Worm (Caenorhabditis elegans): ENCODE data around the gene alh-9.

alh-9 gene

DNA sequence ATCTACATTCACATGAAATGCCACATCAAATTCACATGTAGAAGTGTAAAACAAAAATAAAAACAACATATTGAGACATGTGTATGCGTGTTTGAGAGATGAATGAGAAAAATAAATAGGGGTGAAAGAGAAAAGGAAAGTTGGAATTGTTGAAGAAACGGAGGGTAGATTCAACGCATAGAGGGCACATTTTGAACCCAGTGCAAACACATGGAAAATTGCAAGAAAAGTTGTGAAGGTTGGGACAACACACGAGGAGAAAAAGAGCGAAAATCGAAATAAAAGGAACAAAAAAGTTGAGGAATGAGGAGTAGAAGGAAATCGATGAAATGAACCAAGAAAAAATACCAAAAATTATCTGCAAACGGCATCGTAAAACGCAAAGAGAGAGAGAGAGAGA lies 16.2 kb upstream of the alh-9 start:
- TF ChIP-seq F13C5.2 (tag; optimal IDR thresholded peaks at IDR 0.05) (no peak), pes-1 (GFP tag; IDR thresholded peaks at IDR 0.05) (no peak)

ce11 chrIII:5840277-5840676 lies 15.5 kb upstream of the alh-9 start:
- TF ChIP-seq sea-1 (GFP tag; conservative IDR thresholded peaks at IDR 0.05) (no peak), scrt-1 (GFP tag; IDR thresholded peaks at IDR 0.05) (no peak)

DNA sequence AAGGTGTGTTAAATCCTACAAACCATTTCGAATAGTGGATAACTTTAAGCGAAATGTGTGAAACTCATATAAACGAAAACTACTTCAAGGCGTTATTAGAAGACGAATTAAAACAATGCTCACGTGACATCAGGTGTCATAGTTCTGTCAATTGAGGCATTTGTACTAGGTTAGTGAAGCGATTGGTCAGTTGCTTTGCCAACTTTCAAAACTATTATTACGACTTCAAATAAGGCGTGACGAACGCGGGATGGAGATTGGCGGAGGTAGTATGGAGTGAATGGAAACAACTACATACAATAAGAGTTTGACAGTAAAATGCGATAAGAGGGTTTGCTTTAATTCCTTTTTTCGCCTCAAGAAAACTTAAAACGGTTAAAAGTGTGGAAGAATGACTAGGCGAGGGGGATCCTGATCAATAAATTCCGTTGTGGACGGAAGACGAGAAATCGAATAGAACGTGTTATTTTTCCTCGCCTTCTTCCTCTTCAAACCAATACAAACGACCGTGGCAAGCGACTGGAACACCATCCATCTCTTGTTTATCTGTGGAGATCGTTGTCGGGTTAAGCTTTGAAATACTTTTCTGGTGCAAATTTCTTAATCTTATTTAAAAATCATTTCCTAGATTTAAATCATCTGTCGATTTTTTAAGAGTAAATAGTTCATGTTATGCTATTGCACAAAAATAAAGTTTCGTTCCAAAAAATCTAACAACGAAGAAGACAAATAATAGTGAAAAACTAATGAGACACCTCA lies 14.8 kb upstream of the alh-9 start:
- no peak for TF ChIP-seq pes-1 (GFP tag; IDR thresholded peaks at IDR 0.05)
- TF ChIP-seq tbx-37 (GFP tag; conservative IDR thresholded peaks at IDR 0.05) = no peak
- TF ChIP-seq B0310.2 (tag; optimal IDR thresholded peaks at IDR 0.05) = no peak
- TF ChIP-seq ceh-13 (GFP tag; optimal IDR thresholded peaks at IDR 0.05) = no peak
- no peak for TF ChIP-seq ceh-36 (tag; optimal IDR thresholded peaks at IDR 0.05)
- no peak for TF ChIP-seq ama-1 (optimal IDR thresholded peaks at IDR 0.05)
- TF ChIP-seq tbx-11 (GFP tag; IDR thresholded peaks at IDR 0.05) = no peak
- no peak for TF ChIP-seq F13C5.2 (tag; optimal IDR thresholded peaks at IDR 0.05)
- TF ChIP-seq hmg-4 (GFP tag; optimal IDR thresholded peaks at IDR 0.05) = no peak
- TF ChIP-seq hmbx-1 (tag; optimal IDR thresholded peaks at IDR 0.05) = no peak
- no peak for TF ChIP-seq aly-1 (tag; optimal IDR thresholded peaks at IDR 0.05)
- TF ChIP-seq flt-1 (GFP tag; IDR thresholded peaks at IDR 0.05) = no peak

ce11 chrIII:5841676-5842075 lies 14.1 kb upstream of the alh-9 start:
- TF ChIP-seq ceh-36 (tag; optimal IDR thresholded peaks at IDR 0.05) (no peak), ama-1 (optimal IDR thresholded peaks at IDR 0.05) (no peak), F13C5.2 (tag; optimal IDR thresholded peaks at IDR 0.05) (no peak), hmbx-1 (tag; optimal IDR thresholded peaks at IDR 0.05) (no peak), hnd-1 (tag; optimal IDR thresholded peaks at IDR 0.05) (no peak), pes-1 (GFP tag; IDR thresholded peaks at IDR 0.05) (no peak), tbx-11 (GFP tag; IDR thresholded peaks at IDR 0.05) (no peak), flt-1 (GFP tag; IDR thresholded peaks at IDR 0.05) (no peak), tbx-37 (GFP tag; conservative IDR thresholded peaks at IDR 0.05) (no peak), aly-1 (tag; optimal IDR thresholded peaks at IDR 0.05) (no peak), tra-4 (tag; optimal IDR thresholded peaks at IDR 0.05) (no peak), ceh-13 (GFP tag; optimal IDR thresholded peaks at IDR 0.05) (no peak), B0310.2 (tag; optimal IDR thresholded peaks at IDR 0.05) (no peak), scrt-1 (GFP tag; IDR thresholded peaks at IDR 0.05) (no peak), ets-7 (tag; optimal IDR thresholded peaks at IDR 0.05) (no peak), sea-1 (GFP tag; conservative IDR thresholded peaks at IDR 0.05) (no peak)

ce11 chrIII:5842920-5843319 lies 12.9 kb upstream of the alh-9 start:
- TF ChIP-seq sea-1 (GFP tag; conservative IDR thresholded peaks at IDR 0.05) = no peak
- no peak for TF ChIP-seq tbx-11 (GFP tag; IDR thresholded peaks at IDR 0.05)
- TF ChIP-seq tbx-37 (GFP tag; conservative IDR thresholded peaks at IDR 0.05) = no peak
- TF ChIP-seq F13C5.2 (tag; optimal IDR thresholded peaks at IDR 0.05) = no peak
- TF ChIP-seq ama-1 (optimal IDR thresholded peaks at IDR 0.05) = no peak
- TF ChIP-seq hmg-4 (GFP tag; optimal IDR thresholded peaks at IDR 0.05) = no peak
- TF ChIP-seq hnd-1 (tag; optimal IDR thresholded peaks at IDR 0.05) = no peak
- no peak for TF ChIP-seq ets-7 (tag; optimal IDR thresholded peaks at IDR 0.05)
- no peak for TF ChIP-seq hmbx-1 (tag; optimal IDR thresholded peaks at IDR 0.05)

- TF ChIP-seq hmg-4 (GFP tag; optimal IDR thresholded peaks at IDR 0.05) (peak; percentile 12), scrt-1 (GFP tag; IDR thresholded peaks at IDR 0.05) (no peak)
These were observed 12.2 kb upstream of the alh-9 start for ce11 chrIII:5843662-5844061.

DNA sequence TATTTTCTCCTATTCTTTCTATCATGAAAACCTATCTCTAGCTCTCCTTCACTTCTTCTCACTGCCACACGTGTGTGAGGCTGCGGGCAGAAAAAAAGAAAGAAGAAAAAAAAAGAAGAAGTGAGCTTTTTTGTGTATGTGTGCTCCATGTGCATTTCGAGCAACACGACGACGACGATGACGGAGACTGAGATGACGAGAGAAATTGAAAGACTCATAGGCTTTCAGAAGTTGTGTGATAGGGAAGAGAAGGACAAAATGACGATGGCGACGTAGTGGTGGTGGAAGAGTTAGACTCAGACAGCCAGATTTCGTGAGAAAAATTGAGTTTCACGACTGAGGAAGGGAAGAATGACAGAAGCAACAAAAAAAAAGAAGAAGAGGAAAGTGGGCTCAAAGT lies 10.3 kb upstream of the alh-9 start:
- TF ChIP-seq scrt-1 (GFP tag; IDR thresholded peaks at IDR 0.05) (no peak), tbx-11 (GFP tag; IDR thresholded peaks at IDR 0.05) (no peak), ceh-13 (GFP tag; optimal IDR thresholded peaks at IDR 0.05) (no peak), pes-1 (GFP tag; IDR thresholded peaks at IDR 0.05) (no peak), hmg-4 (GFP tag; optimal IDR thresholded peaks at IDR 0.05) (no peak), ceh-36 (tag; optimal IDR thresholded peaks at IDR 0.05) (no peak), flt-1 (GFP tag; IDR thresholded peaks at IDR 0.05) (no peak), tbx-37 (GFP tag; conservative IDR thresholded peaks at IDR 0.05) (no peak), hnd-1 (tag; optimal IDR thresholded peaks at IDR 0.05) (no peak), F13C5.2 (tag; optimal IDR thresholded peaks at IDR 0.05) (no peak), tra-4 (tag; optimal IDR thresholded peaks at IDR 0.05) (no peak), hmbx-1 (tag; optimal IDR thresholded peaks at IDR 0.05) (no peak), sea-1 (GFP tag; conservative IDR thresholded peaks at IDR 0.05) (no peak), ets-7 (tag; optimal IDR thresholded peaks at IDR 0.05) (no peak), ama-1 (optimal IDR thresholded peaks at IDR 0.05) (no peak), aly-1 (tag; optimal IDR thresholded peaks at IDR 0.05) (no peak), B0310.2 (tag; optimal IDR thresholded peaks at IDR 0.05) (no peak)

DNA sequence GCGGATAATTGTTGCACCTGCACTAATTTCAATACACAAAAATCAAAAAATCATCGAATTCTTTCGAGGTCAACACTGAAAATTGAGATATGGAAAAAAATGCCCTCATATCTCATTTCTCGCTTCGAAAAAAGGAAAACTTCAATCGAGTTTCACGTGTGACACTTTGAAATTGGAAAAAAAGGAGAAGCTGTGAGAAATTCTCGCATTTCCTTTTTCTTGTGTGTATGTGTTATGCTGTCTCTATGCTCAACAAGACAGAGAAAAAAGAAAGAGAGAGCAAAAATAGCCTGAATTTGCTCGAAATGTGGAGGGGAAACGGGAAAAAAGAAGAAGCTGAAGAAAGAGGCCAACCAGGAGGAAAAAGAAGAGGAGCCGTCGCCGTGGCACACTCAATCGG lies 9.4 kb upstream of the alh-9 start:
- no peak for TF ChIP-seq ceh-13 (GFP tag; optimal IDR thresholded peaks at IDR 0.05)
- TF ChIP-seq F13C5.2 (tag; optimal IDR thresholded peaks at IDR 0.05) = no peak
- TF ChIP-seq flt-1 (GFP tag; IDR thresholded peaks at IDR 0.05) = no peak
- no peak for TF ChIP-seq hnd-1 (tag; optimal IDR thresholded peaks at IDR 0.05)
- no peak for TF ChIP-seq ceh-36 (tag; optimal IDR thresholded peaks at IDR 0.05)
- no peak for TF ChIP-seq tbx-37 (GFP tag; conservative IDR thresholded peaks at IDR 0.05)
- TF ChIP-seq ama-1 (optimal IDR thresholded peaks at IDR 0.05) = no peak
- no peak for TF ChIP-seq sea-1 (GFP tag; conservative IDR thresholded peaks at IDR 0.05)
- no peak for TF ChIP-seq tra-4 (tag; optimal IDR thresholded peaks at IDR 0.05)
- no peak for TF ChIP-seq hmg-4 (GFP tag; optimal IDR thresholded peaks at IDR 0.05)
- TF ChIP-seq hmbx-1 (tag; optimal IDR thresholded peaks at IDR 0.05) = no peak
- no peak for TF ChIP-seq ets-7 (tag; optimal IDR thresholded peaks at IDR 0.05)
- TF ChIP-seq pes-1 (GFP tag; IDR thresholded peaks at IDR 0.05) = no peak
- TF ChIP-seq aly-1 (tag; optimal IDR thresholded peaks at IDR 0.05) = no peak

Measured in whole organism, early embryonic.